Worm (Caenorhabditis elegans) whole organism, L3 larva: Measurements from ENCODE around the gene R09H10.1.

Experiments used
- R02D3.7 ChIP-seq: fragments of 150-350 bp; optimal IDR thresholded peaks from 2 replicates; lab custom pipeline; 2014; ENCODE audit warnings: missing biosample characterization, missing genetic modification characterization
- ZK546.5 ChIP-seq: sonication (generic microtip); optimal IDR thresholded peaks from 2 replicates; lab custom pipeline; 2017; ENCODE audit warnings: missing biosample characterization, missing genetic modification characterization
- aly-2 ChIP-seq: fragments of 150-350 bp; optimal IDR thresholded peaks from 2 replicates; lab custom pipeline; 2014; ENCODE audit warnings: missing biosample characterization, missing genetic modification characterization
- ceh-9 ChIP-seq: sonication (generic microtip); optimal IDR thresholded peaks from 2 replicates; lab custom pipeline; 2018; ENCODE audit warnings: missing biosample characterization, missing genetic modification characterization
- egl-27 ChIP-seq: sonication (generic microtip); optimal IDR thresholded peaks from 4 replicates; lab custom pipeline; 2017; ENCODE audit warnings: missing biosample characterization, missing genetic modification reagents, missing genetic modification characterization
- egl-5 ChIP-seq: fragments of 150-350 bp; optimal IDR thresholded peaks from 2 replicates; lab custom pipeline; 2017; ENCODE audit warnings: missing biosample characterization, missing genetic modification reagents, missing genetic modification characterization, inconsistent platforms
- elt-1 ChIP-seq: fragments of 150-350 bp; optimal IDR thresholded peaks from 2 replicates; lab custom pipeline; 2014; ENCODE audit warnings: missing biosample characterization, missing genetic modification characterization
- elt-2 ChIP-seq: sonication (generic microtip); optimal IDR thresholded peaks from 2 replicates; lab custom pipeline; 2016; ENCODE audit warnings: missing genetic modification reagents, mild to moderate bottlenecking, missing genetic modification characterization, missing compliant biosample characterization
- eor-1 ChIP-seq, 2 experiments: fragments of 150-350 bp; optimal IDR thresholded peaks; 2 replicates each; lab custom pipeline; 2014 to 2018; ENCODE audit warnings: missing biosample characterization in 2 of 2, missing genetic modification characterization in 2 of 2
- fkh-10 ChIP-seq: sonication (generic microtip); optimal IDR thresholded peaks from 2 replicates; lab custom pipeline; 2017; ENCODE audit warnings: missing biosample characterization, missing genetic modification reagents, missing genetic modification characterization
- jun-1 ChIP-seq: fragments of 150-350 bp; optimal IDR thresholded peaks from 2 replicates; lab custom pipeline; 2014; ENCODE audit warnings: missing biosample characterization, missing genetic modification reagents, missing genetic modification characterization
- lin-39 ChIP-seq: fragments of 150-350 bp; optimal IDR thresholded peaks from 2 replicates; lab custom pipeline; 2018; ENCODE audit warnings: missing biosample characterization, missing genetic modification reagents, missing genetic modification characterization
- lsy-12 ChIP-seq: sonication (generic microtip); optimal IDR thresholded peaks from 2 replicates; lab custom pipeline; 2016; ENCODE audit warnings: mild to moderate bottlenecking, missing genetic modification characterization, missing compliant biosample characterization
- mdl-1 ChIP-seq: fragments of 150-350 bp; optimal IDR thresholded peaks from 2 replicates; lab custom pipeline; 2014; ENCODE audit warnings: missing biosample characterization, missing genetic modification characterization
- mml-1 ChIP-seq: fragments of 150-350 bp; sonication (generic microtip); optimal IDR thresholded peaks from 3 replicates; lab custom pipeline; 2014; ENCODE audit warnings: missing biosample characterization, missing genetic modification characterization
- nfya-1 ChIP-seq: sonication (generic microtip); optimal IDR thresholded peaks from 2 replicates; lab custom pipeline; 2017; ENCODE audit warnings: missing genetic modification characterization, mild to moderate bottlenecking, missing compliant biosample characterization, antibody characterized with exemption, moderate library complexity; ENCODE audit not compliant: insufficient read depth
- nhr-23 ChIP-seq: fragments of 150-350 bp; optimal IDR thresholded peaks from 2 replicates; lab custom pipeline; 2014; ENCODE audit warnings: missing biosample characterization, missing genetic modification reagents, missing genetic modification characterization
- nhr-237 ChIP-seq: fragments of 150-350 bp; optimal IDR thresholded peaks from 2 replicates; lab custom pipeline; 2014; ENCODE audit warnings: missing biosample characterization, missing genetic modification characterization
- nhr-25 ChIP-seq: sonication (generic microtip); optimal IDR thresholded peaks from 2 replicates; lab custom pipeline; 2017; ENCODE audit warnings: missing biosample characterization, missing genetic modification characterization
- nhr-28 ChIP-seq: fragments of 150-350 bp; optimal IDR thresholded peaks from 2 replicates; lab custom pipeline; 2014; ENCODE audit warnings: missing biosample characterization, missing genetic modification characterization
- nhr-43 ChIP-seq: sonication (generic microtip); optimal IDR thresholded peaks from 2 replicates; lab custom pipeline; 2016; ENCODE audit warnings: mild to moderate bottlenecking, missing genetic modification characterization, missing compliant biosample characterization; ENCODE audit not compliant: poor library complexity, severe bottlenecking
- nhr-67 ChIP-seq: fragments of 150-350 bp; optimal IDR thresholded peaks from 2 replicates; lab custom pipeline; 2014; ENCODE audit warnings: missing biosample characterization, missing genetic modification characterization
- nhr-76 ChIP-seq: fragments of 150-350 bp; sonication (generic microtip); optimal IDR thresholded peaks from 5 replicates; lab custom pipeline; 2014; ENCODE audit warnings: missing biosample characterization, missing genetic modification characterization
- pqm-1 ChIP-seq: fragments of 150-350 bp; optimal IDR thresholded peaks from 2 replicates; lab custom pipeline; 2017; ENCODE audit warnings: missing biosample characterization, missing genetic modification characterization, inconsistent platforms
- sea-2 ChIP-seq: fragments of 150-350 bp; sonication (generic microtip); optimal IDR thresholded peaks from 4 replicates; lab custom pipeline; 2014; ENCODE audit warnings: missing biosample characterization, missing genetic modification reagents, missing genetic modification characterization
- skn-1 ChIP-seq: fragments of 150-350 bp; optimal IDR thresholded peaks from 2 replicates; lab custom pipeline; 2014; ENCODE audit warnings: missing biosample characterization, missing genetic modification characterization
- zag-1 ChIP-seq: fragments of 150-350 bp; optimal IDR thresholded peaks from 2 replicates; lab custom pipeline; 2014; ENCODE audit warnings: missing biosample characterization, missing genetic modification characterization
- ztf-11 ChIP-seq: fragments of 150-350 bp; optimal IDR thresholded peaks from 2 replicates; lab custom pipeline; 2014; ENCODE audit warnings: missing biosample characterization, missing genetic modification characterization
- ztf-4 ChIP-seq: fragments of 150-350 bp; optimal IDR thresholded peaks from 2 replicates; lab custom pipeline; 2014; ENCODE audit warnings: missing biosample characterization, missing genetic modification characterization

R09H10.1 gene

ce11 chrIV:10565282-10565681 is 34.8 kb upstream of the R09H10.1 start:
- TF ChIP-seq jun-1 (tag; lab: Kevin White, UChicago) (no peak), nhr-237 (tag; lab: Kevin White, UChicago) (no peak), fkh-10 (peak; percentile 83)

- TF ChIP-seq pqm-1 (tag; lab: Kevin White, UChicago) (no peak), nhr-76 (no peak), ZK546.5 (no peak), nhr-23 (tag; lab: Kevin White, UChicago) (no peak), elt-2 (no peak), nhr-25 (no peak), nhr-237 (tag; lab: Kevin White, UChicago) (no peak), egl-5 (tag; lab: Kevin White, UChicago) (no peak), R02D3.7 (tag; lab: Kevin White, UChicago) (no peak), ztf-4 (tag; lab: Kevin White, UChicago) (no peak), aly-2 (tag; lab: Kevin White, UChicago) (no peak), nfya-1 (tag; lab: Kevin White, UChicago) (no peak), eor-1 (tag; optimal IDR thresholded peaks at IDR 0.05; lab: Kevin White, UChicago) (no peak), egl-27 (no peak), mml-1 (no peak), lsy-12 (tag; lab: Kevin White, UChicago) (no peak), zag-1 (tag; lab: Kevin White, UChicago) (no peak), skn-1 (tag; lab: Kevin White, UChicago) (no peak), ztf-11 (tag; lab: Kevin White, UChicago) (no peak)
- TF ChIP-seq, all 47 proteins: peak for 0
Measured at ce11 chrIV:10567822-10568221, 32.3 kb upstream of the R09H10.1 start.

- TF ChIP-seq nhr-76 (no peak), ztf-11 (tag; lab: Kevin White, UChicago) (no peak), nhr-43 (tag; lab: Kevin White, UChicago) (peak; percentile 16), nhr-23 (tag; lab: Kevin White, UChicago) (peak; percentile 38)
Measured at ce11 chrIV:10570065-10570464, 30.0 kb upstream of the R09H10.1 start.

- TF ChIP-seq skn-1 (tag; lab: Kevin White, UChicago): no peak
- TF ChIP-seq nhr-67 (tag; lab: Kevin White, UChicago): no peak
- TF ChIP-seq elt-1: no peak
Measured at ce11 chrIV:10571020-10571419, 29.1 kb upstream of the R09H10.1 start.

- no peak for TF ChIP-seq mdl-1 (tag; lab: Kevin White, UChicago)
- peak; percentile 76 for TF ChIP-seq fkh-10
Measured at ce11 chrIV:10573471-10573870, 26.6 kb upstream of the R09H10.1 start.

ce11 chrIV:10574471-10574870 is 25.6 kb upstream of the R09H10.1 start:
- TF ChIP-seq lin-39 (tag; lab: Kevin White, UChicago) (peak; percentile 34), mdl-1 (tag; lab: Kevin White, UChicago) (no peak), ztf-11 (tag; lab: Kevin White, UChicago) (no peak), ceh-9 (tag; lab: Kevin White, UChicago) (no peak), nfya-1 (tag; lab: Kevin White, UChicago) (no peak), sea-2 (GFP tag; lab: Kevin White, UChicago) (no peak), ztf-4 (tag; lab: Kevin White, UChicago) (no peak), nhr-43 (tag; lab: Kevin White, UChicago) (no peak), ZK546.5 (no peak)

ce11 chrIV:10576050-10576449 is 24.0 kb upstream of the R09H10.1 start, which contains the start of gene efn-2:
efn-2 (plus strand) TSS chrIV:10576350.
- no peak for TF ChIP-seq eor-1 (tag; optimal IDR thresholded peaks at IDR 0.05; lab: Kevin White, UChicago)
- TF ChIP-seq ZK546.5: no peak
- TF ChIP-seq egl-5 (tag; lab: Kevin White, UChicago): peak; percentile 13
- TF ChIP-seq zag-1 (tag; lab: Kevin White, UChicago): no peak
- TF ChIP-seq ztf-4 (tag; lab: Kevin White, UChicago): no peak
- no peak for TF ChIP-seq nhr-76
- TF ChIP-seq nhr-28 (tag; lab: Kevin White, UChicago): no peak
- no peak for TF ChIP-seq nhr-237 (tag; lab: Kevin White, UChicago)
